Fruit fly (Drosophila melanogaster): ENCODE data around the gene CG8003.
A peak's percentile ranks its signal among the peaks of the same experiment; 100 is the strongest.

CG8003 gene

dm6 chr3L:10663190-10663763 lies 2.0 kb downstream of the CG8003 start, which contains the start of gene Adi1 (continued):
- TF ChIP-seq Gug (GFP tag; IDR thresholded peaks at IDR 0.05) (no peak), CG8290 (GFP tag; optimal IDR thresholded peaks at IDR 0.05) (no peak), CG8290 (tag; optimal IDR thresholded peaks at IDR 0.05) (peak in 1 of 2 experiments; percentile 5), kni (GFP tag; optimal IDR thresholded peaks at IDR 0.05) (no peak), Dp (GFP tag; optimal IDR thresholded peaks at IDR 0.05) (peak; percentile 31), CG13894 (tag; optimal IDR thresholded peaks at IDR 0.05) (peak; percentile 14), MESR4 (GFP tag; optimal IDR thresholded peaks at IDR 0.05) (peak; percentile 27), CG3281 (GFP tag; optimal IDR thresholded peaks at IDR 0.05) (no peak), ERR (GFP tag; optimal IDR thresholded peaks at IDR 0.05) (peak; percentile 49), CG6654 (GFP tag; optimal IDR thresholded peaks at IDR 0.05) (no peak), CG34376 (GFP tag; optimal IDR thresholded peaks at IDR 0.05) (peak; percentile 50), Fer1 (GFP tag; optimal IDR thresholded peaks at IDR 0.05) (peak; percentile 7)

- TF ChIP-seq CG16815 (GFP tag; optimal IDR thresholded peaks at IDR 0.05) (no peak), Sin3A (optimal IDR thresholded peaks at IDR 0.05) (peak; percentile 10), CG18262 (tag; optimal IDR thresholded peaks at IDR 0.05) (peak; percentile 34), CG12391 (tag; optimal IDR thresholded peaks at IDR 0.05) (peak; percentile 70), Hr78 (GFP tag; optimal IDR thresholded peaks at IDR 0.05) (no peak), Hand (GFP tag; optimal IDR thresholded peaks at IDR 0.05) (peak; percentile 3), hth (optimal IDR thresholded peaks at IDR 0.05) (no peak), dimm (GFP tag; IDR thresholded peaks at IDR 0.05) (no peak), gsb-n (tag; optimal IDR thresholded peaks at IDR 0.05) (peak; percentile 30), CG30020 (tag; optimal IDR thresholded peaks at IDR 0.05) (peak; percentile 16), cato (GFP tag; optimal IDR thresholded peaks at IDR 0.05; ENCODE audit: borderline replicate concordance) (no peak), CG4820 (GFP tag; optimal IDR thresholded peaks at IDR 0.05) (no peak), CG17612 (GFP tag; IDR thresholded peaks at IDR 0.05) (no peak), jigr1 (GFP tag; IDR thresholded peaks at IDR 0.05) (no peak), CG4707 (GFP tag; optimal IDR thresholded peaks at IDR 0.05) (peak; percentile 63), CG6683 (GFP tag; optimal IDR thresholded peaks at IDR 0.05) (peak; percentile 35), CG7928 (GFP tag; optimal IDR thresholded peaks at IDR 0.05) (no peak), sr (GFP tag; IDR thresholded peaks at IDR 0.05) (peak; percentile 27; the same call in 1 of the 3 replicates), CG2120 (GFP tag; optimal IDR thresholded peaks at IDR 0.05) (peak; percentile 62), CkIIα-i1 (GFP tag; IDR thresholded peaks at IDR 0.05) (no peak), caup (GFP tag; optimal IDR thresholded peaks at IDR 0.05; ENCODE audit: severe bottlenecking) (peak; percentile 65), CG1647 (GFP tag; optimal IDR thresholded peaks at IDR 0.05) (peak; percentile 13), her (GFP tag; optimal IDR thresholded peaks at IDR 0.05) (peak; percentile 80), CG4854 (GFP tag; optimal IDR thresholded peaks at IDR 0.05) (no peak), CG17186 (GFP tag; optimal IDR thresholded peaks at IDR 0.05) (peak; percentile 96), Hr3 (GFP tag; optimal IDR thresholded peaks at IDR 0.05) (no peak), CG8478 (optimal IDR thresholded peaks at IDR 0.05) (no peak), Max (GFP tag; optimal IDR thresholded peaks at IDR 0.05) (peak; percentile 36), Dip3 (GFP tag; optimal IDR thresholded peaks at IDR 0.05) (no peak), Bdp1 (GFP tag; optimal IDR thresholded peaks at IDR 0.05) (no peak), CG15601 (tag; optimal IDR thresholded peaks at IDR 0.05) (peak; percentile 38), az2 (GFP tag; optimal IDR thresholded peaks at IDR 0.05) (peak; percentile 13), pzg (GFP tag; optimal IDR thresholded peaks at IDR 0.05) (peak; percentile 97), Fer2 (tag; optimal IDR thresholded peaks at IDR 0.05) (no peak), Asciz (GFP tag; optimal IDR thresholded peaks at IDR 0.05) (no peak), Doc2 (GFP tag; IDR thresholded peaks at IDR 0.05) (no peak), jing (GFP tag; optimal IDR thresholded peaks at IDR 0.05) (no peak), tgo (GFP tag; IDR thresholded peaks at IDR 0.05) (0 out of 3 replicates have a peak, but pooled peaks have one; percentile 18)
Measured at dm6 chr3L:10664511-10665062, 3.3 kb downstream of the CG8003 start, which contains the start of gene simj. Gene simj, plus strand, starts transcription at chr3L:10664739.

Data from whole organism, embryonic.